Worm (Caenorhabditis elegans) whole organism, L4/young adult: Measurements from ENCODE around the gene T05A7.12.

Source experiments
- W03F9.2 ChIP-seq: fragments of 150-350 bp; optimal IDR thresholded peaks from 2 replicates; lab custom pipeline; 2014; ENCODE audit warnings: missing biosample characterization, missing genetic modification characterization
- him-1 ChIP-seq: sonication (generic microtip); optimal IDR thresholded peaks from 2 replicates; lab custom pipeline; 2016; ENCODE audit warnings: missing genotype, missing genetic modification reagents, missing genetic modification characterization, missing compliant biosample characterization

DNA sequence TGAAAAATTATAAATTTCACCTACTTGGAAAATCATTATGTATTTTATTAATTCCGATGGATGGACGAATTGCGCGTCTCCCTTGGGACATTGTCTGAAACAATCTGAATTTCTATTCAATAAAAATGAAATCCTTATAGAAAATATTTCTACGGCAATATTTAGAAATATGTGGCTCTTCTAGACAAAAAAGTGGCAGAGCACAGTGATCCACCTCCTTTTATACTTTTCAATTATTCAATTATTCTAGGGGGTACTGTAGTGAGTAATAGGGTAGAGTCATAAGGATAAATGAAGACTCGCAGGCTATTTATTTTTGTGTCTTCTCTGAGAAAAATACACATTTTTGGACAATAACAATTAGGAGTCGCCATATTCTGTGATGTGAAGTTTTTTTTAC lies at the start of gene T05A7.12:
- no peak for TF ChIP-seq him-1
- no peak for TF ChIP-seq W03F9.2
